Worm (Caenorhabditis elegans) whole organism, L2 larva: Measurements from ENCODE around the gene exc-15.

Experiments used
- C34F6.9 ChIP-seq: fragments of 150-350 bp; optimal IDR thresholded peaks from 2 replicates; lab custom pipeline; 2014; ENCODE audit warnings: missing biosample characterization, missing genetic modification characterization
- F13H6.1 ChIP-seq: sonication (generic microtip); optimal IDR thresholded peaks from 2 replicates; lab custom pipeline; 2016; ENCODE audit warnings: missing genetic modification characterization, missing compliant biosample characterization
- R02D3.7 ChIP-seq: fragments of 150-350 bp; optimal IDR thresholded peaks from 2 replicates; lab custom pipeline; 2014; ENCODE audit warnings: missing biosample characterization, missing genetic modification characterization
- Y55F3AM.14 ChIP-seq: fragments of 200-800 bp; sonication (Bioruptor generic); optimal IDR thresholded peaks from 2 replicates; lab custom pipeline; 2018; ENCODE audit warnings: mild to moderate bottlenecking, missing genetic modification characterization, missing compliant biosample characterization
- ZK546.5 ChIP-seq: sonication (generic microtip); optimal IDR thresholded peaks from 2 replicates; lab custom pipeline; 2017; ENCODE audit warnings: missing biosample characterization, missing genetic modification characterization
- blmp-1 ChIP-seq: sonication (generic microtip); optimal IDR thresholded peaks from 2 replicates; lab custom pipeline; 2017; ENCODE audit warnings: missing genetic modification characterization, mild to moderate bottlenecking, missing compliant biosample characterization, antibody characterized with exemption, moderate library complexity; ENCODE audit not compliant: insufficient read depth
- ceh-16 ChIP-seq: fragments of 150-350 bp; optimal IDR thresholded peaks from 2 replicates; lab custom pipeline; 2014; ENCODE audit warnings: missing biosample characterization, missing genetic modification characterization
- ceh-82 ChIP-seq: fragments of 150-350 bp; optimal IDR thresholded peaks from 2 replicates; lab custom pipeline; 2014; ENCODE audit warnings: missing biosample characterization, missing genetic modification characterization
- crh-2 ChIP-seq: sonication (generic microtip); optimal IDR thresholded peaks from 2 replicates; lab custom pipeline; 2017; ENCODE audit warnings: missing biosample characterization, missing genetic modification characterization
- dmd-4 ChIP-seq: sonication (generic microtip); optimal IDR thresholded peaks from 2 replicates; lab custom pipeline; 2017; ENCODE audit warnings: missing biosample characterization, missing genetic modification characterization
- elt-1 ChIP-seq: fragments of 150-350 bp; optimal IDR thresholded peaks from 2 replicates; lab custom pipeline; 2014; ENCODE audit warnings: missing biosample characterization, missing genetic modification characterization
- elt-3 ChIP-seq: sonication (generic microtip); optimal IDR thresholded peaks from 2 replicates; lab custom pipeline; 2017; ENCODE audit warnings: missing biosample characterization, missing genetic modification characterization
- fos-1 ChIP-seq: fragments of 150-350 bp; optimal IDR thresholded peaks from 2 replicates; lab custom pipeline; 2014; ENCODE audit warnings: missing biosample characterization, missing genetic modification characterization
- lin-11 ChIP-seq: fragments of 150-350 bp; sonication (generic microtip); optimal IDR thresholded peaks from 2 replicates; lab custom pipeline; 2014; ENCODE audit warnings: missing biosample characterization, missing genetic modification characterization, inconsistent platforms, mixed read lengths
- lin-13 ChIP-seq: fragments of 150-350 bp; optimal IDR thresholded peaks from 2 replicates; lab custom pipeline; 2014; ENCODE audit warnings: missing biosample characterization, missing genetic modification reagents, missing genetic modification characterization
- lin-39 ChIP-seq: fragments of 150-350 bp; optimal IDR thresholded peaks from 2 replicates; lab custom pipeline; 2014; ENCODE audit warnings: missing biosample characterization, missing genetic modification reagents, missing genetic modification characterization
- lsy-2 ChIP-seq, 2 experiments: fragments of 150-350 bp in 1 of 2; sonication (generic microtip) in 1 of 2; optimal IDR thresholded peaks; 2 replicates each; lab custom pipeline; 2014 to 2017; ENCODE audit warnings: missing biosample characterization in 2 of 2, missing genetic modification characterization in 2 of 2
- mab-5 ChIP-seq: fragments of 150-350 bp; optimal IDR thresholded peaks from 2 replicates; lab custom pipeline; 2014; ENCODE audit warnings: missing biosample characterization, missing genetic modification characterization
- mbf-1 ChIP-seq: sonication (generic microtip); optimal IDR thresholded peaks from 2 replicates; lab custom pipeline; 2017; ENCODE audit warnings: missing biosample characterization, missing genetic modification characterization
- mdl-1 ChIP-seq, 2 experiments: fragments of 150-350 bp in 1 of 2; sonication (generic microtip) in 1 of 2; optimal IDR thresholded peaks; 2 replicates each; lab custom pipeline; 2017; ENCODE audit warnings: missing biosample characterization in 2 of 2, missing genetic modification characterization in 2 of 2
- nhr-10 ChIP-seq: sonication (generic microtip); optimal IDR thresholded peaks from 2 replicates; lab custom pipeline; 2017; ENCODE audit warnings: missing biosample characterization, missing genetic modification characterization
- nhr-11 ChIP-seq: fragments of 150-350 bp; optimal IDR thresholded peaks from 2 replicates; lab custom pipeline; 2014; ENCODE audit warnings: missing biosample characterization, missing genetic modification characterization
- nhr-12 ChIP-seq: fragments of 150-350 bp; optimal IDR thresholded peaks from 2 replicates; lab custom pipeline; 2014; ENCODE audit warnings: missing biosample characterization, missing genetic modification characterization
- nhr-129 ChIP-seq: fragments of 150-350 bp; optimal IDR thresholded peaks from 2 replicates; lab custom pipeline; 2014; ENCODE audit warnings: missing biosample characterization, missing genetic modification characterization
- nhr-21 ChIP-seq: fragments of 150-350 bp; optimal IDR thresholded peaks from 2 replicates; lab custom pipeline; 2014; ENCODE audit warnings: missing biosample characterization, missing genetic modification characterization
- nhr-23 ChIP-seq: fragments of 150-350 bp; optimal IDR thresholded peaks from 2 replicates; lab custom pipeline; 2014; ENCODE audit warnings: missing biosample characterization, missing genetic modification reagents, missing genetic modification characterization
- nhr-237 ChIP-seq: fragments of 150-350 bp; optimal IDR thresholded peaks from 2 replicates; lab custom pipeline; 2014; ENCODE audit warnings: missing biosample characterization, missing genetic modification characterization
- nhr-25 ChIP-seq: fragments of 150-350 bp; sonication (generic microtip); optimal IDR thresholded peaks from 3 replicates; lab custom pipeline; 2014; ENCODE audit warnings: missing biosample characterization, missing genetic modification characterization
- nhr-6 ChIP-seq: fragments of 150-350 bp; optimal IDR thresholded peaks from 2 replicates; lab custom pipeline; 2014; ENCODE audit warnings: missing biosample characterization, missing genetic modification characterization
- nhr-77 ChIP-seq: fragments of 150-350 bp; optimal IDR thresholded peaks from 2 replicates; lab custom pipeline; 2014; ENCODE audit warnings: missing biosample characterization, missing genetic modification characterization
- sma-3 ChIP-seq: sonication (generic microtip); optimal IDR thresholded peaks from 2 replicates; lab custom pipeline; 2016; ENCODE audit warnings: missing genetic modification reagents, missing genetic modification characterization, missing compliant biosample characterization
- sma-9 ChIP-seq, 2 experiments: fragments of 150-350 bp in 1 of 2; sonication (generic microtip) in 1 of 2; optimal IDR thresholded peaks; 2 replicates each; lab custom pipeline; 2014 to 2016; ENCODE audit warnings: missing genetic modification characterization in 2 of 2, mild to moderate bottlenecking in 1 of 2, missing biosample characterization in 1 of 2, missing compliant biosample characterization in 1 of 2, missing genetic modification reagents in 1 of 2, moderate library complexity in 1 of 2
- snpc-4 ChIP-seq: fragments of 150-350 bp; optimal IDR thresholded peaks from 2 replicates; lab custom pipeline; 2014; ENCODE audit warnings: missing biosample characterization, missing genetic modification characterization
- unc-39 ChIP-seq: fragments of 150-350 bp; optimal IDR thresholded peaks from 2 replicates; lab custom pipeline; 2014; ENCODE audit warnings: missing biosample characterization, missing genetic modification characterization
- unc-55 ChIP-seq: fragments of 150-350 bp; sonication (generic microtip); optimal IDR thresholded peaks from 3 replicates; lab custom pipeline; 2014; ENCODE audit warnings: missing biosample characterization, missing genetic modification reagents, missing genetic modification characterization
- ztf-11 ChIP-seq: sonication (generic microtip); optimal IDR thresholded peaks from 2 replicates; lab custom pipeline; 2017; ENCODE audit warnings: missing biosample characterization, missing genetic modification characterization
- ztf-4 ChIP-seq: fragments of 150-350 bp; optimal IDR thresholded peaks from 2 replicates; lab custom pipeline; 2014; ENCODE audit warnings: missing biosample characterization, missing genetic modification characterization

Gene exc-15

DNA sequence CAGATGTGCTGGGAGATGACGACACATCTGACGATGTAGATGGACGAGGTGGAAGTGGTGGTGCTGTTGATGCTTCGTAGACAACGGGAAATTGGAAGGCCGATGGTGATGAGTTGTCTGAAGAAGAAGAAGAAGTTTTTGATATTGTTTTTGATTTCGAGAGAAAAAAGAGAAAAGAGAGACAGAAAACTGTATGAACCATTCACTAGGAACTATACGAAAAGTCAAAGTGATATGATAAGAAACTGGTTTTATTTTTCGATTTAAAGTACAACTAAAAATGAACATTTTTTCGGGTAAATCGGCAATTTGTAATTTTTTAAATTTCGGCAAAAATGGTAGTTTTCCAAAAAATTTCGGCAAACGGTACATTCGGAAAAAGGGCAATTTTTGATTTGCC lies 35.4 kb downstream of the exc-15 start:
- TF ChIP-seq sma-3 (GFP tag; lab: Kevin White, UChicago) (no peak), sma-9 (GFP tag; optimal IDR thresholded peaks at IDR 0.05; lab: Kevin White, UChicago) (no peak), sma-9 (tag; optimal IDR thresholded peaks at IDR 0.05; lab: Kevin White, UChicago) (no peak), blmp-1 (peak; percentile 57), crh-2 (tag; lab: Kevin White, UChicago) (no peak), nhr-23 (tag; lab: Kevin White, UChicago) (no peak), R02D3.7 (tag; lab: Kevin White, UChicago) (no peak)
- TF ChIP-seq, all 48 proteins: peak for 1

DNA sequence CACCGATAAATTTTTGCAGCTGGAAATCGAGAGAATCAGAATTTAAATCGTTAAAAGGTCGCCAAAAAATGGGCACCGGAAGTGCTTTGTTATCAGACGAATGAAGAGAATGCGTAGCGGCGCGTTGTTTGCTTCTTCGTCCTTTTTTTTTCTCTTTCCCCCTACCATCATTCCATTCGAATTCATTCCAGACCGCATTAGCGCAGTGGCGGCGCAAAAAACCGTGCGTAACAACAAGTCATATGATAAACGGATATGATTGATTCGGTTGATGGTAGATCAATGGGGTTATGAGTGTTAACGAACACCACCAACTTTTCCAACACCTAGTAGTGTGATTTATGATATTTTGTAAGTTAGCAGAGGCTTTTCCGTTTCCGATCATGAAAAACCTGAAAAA lies 40.1 kb downstream of the exc-15 start:
- TF ChIP-seq nhr-6 (no peak), nhr-25 (tag; lab: Kevin White, UChicago) (peak; percentile 39), mdl-1 (tag; optimal IDR thresholded peaks at IDR 0.05; lab: Kevin White, UChicago) (no peak), nhr-21 (tag; lab: Kevin White, UChicago) (peak; percentile 46), ztf-11 (no peak), F13H6.1 (no peak), unc-55 (no peak), snpc-4 (tag; lab: Kevin White, UChicago) (no peak)

DNA sequence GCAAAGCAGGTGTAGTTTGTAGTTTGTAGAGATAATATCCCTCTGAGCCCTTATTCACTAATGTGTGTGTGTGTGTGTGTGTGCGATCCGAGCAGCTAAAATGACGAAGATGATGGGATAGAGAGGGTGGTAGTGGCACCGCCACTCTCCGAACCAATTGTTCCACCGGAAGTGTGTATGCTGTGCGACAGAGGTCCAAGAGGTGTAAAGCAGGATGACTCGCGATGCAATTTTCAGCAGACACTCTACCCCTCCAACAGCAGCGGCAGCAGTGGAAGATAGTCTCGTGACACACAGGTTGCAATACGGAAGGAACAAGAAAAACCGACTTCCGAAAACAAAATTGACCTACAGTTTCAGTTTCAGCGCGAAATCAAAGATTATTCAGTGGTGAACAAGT lies 40.6 kb downstream of the exc-15 start:
- no peak for TF ChIP-seq nhr-6
- no peak for TF ChIP-seq lin-11 (tag; lab: Kevin White, UChicago)
- no peak for TF ChIP-seq nhr-21 (tag; lab: Kevin White, UChicago)
- no peak for TF ChIP-seq snpc-4 (tag; lab: Kevin White, UChicago)
- no peak for TF ChIP-seq sma-3 (GFP tag; lab: Kevin White, UChicago)
- no peak for TF ChIP-seq ztf-4 (tag; lab: Kevin White, UChicago)
- no peak for TF ChIP-seq lin-13
- no peak for TF ChIP-seq ceh-82 (tag; lab: Kevin White, UChicago)
- peak; percentile 1 for TF ChIP-seq F13H6.1
- TF ChIP-seq nhr-23 (tag; lab: Kevin White, UChicago) = no peak
- TF ChIP-seq nhr-11 = no peak
- no peak for TF ChIP-seq nhr-10 (tag; lab: Kevin White, UChicago)
- TF ChIP-seq fos-1 (tag; lab: Kevin White, UChicago) = no peak
- TF ChIP-seq nhr-77 (tag; lab: Kevin White, UChicago) = no peak
- no peak for TF ChIP-seq R02D3.7 (tag; lab: Kevin White, UChicago)
- no peak for TF ChIP-seq unc-39 (tag; lab: Kevin White, UChicago)
- no peak for TF ChIP-seq elt-1 (tag; lab: Kevin White, UChicago)
- no peak for TF ChIP-seq C34F6.9 (tag; lab: Kevin White, UChicago)
- TF ChIP-seq dmd-4 (tag; lab: Kevin White, UChicago) = no peak
- no peak for TF ChIP-seq nhr-12 (tag; lab: Kevin White, UChicago)
- no peak for TF ChIP-seq mbf-1 (tag; lab: Kevin White, UChicago)
- TF ChIP-seq elt-3 (tag; lab: Kevin White, UChicago) = no peak
- peak; percentile 15 for TF ChIP-seq sma-9 (GFP tag; optimal IDR thresholded peaks at IDR 0.05; lab: Kevin White, UChicago)
- TF ChIP-seq sma-9 (tag; optimal IDR thresholded peaks at IDR 0.05; lab: Kevin White, UChicago) = no peak
- TF ChIP-seq nhr-25 (tag; lab: Kevin White, UChicago) = no peak
- no peak for TF ChIP-seq ceh-16 (tag; lab: Kevin White, UChicago)
- peak in 1 of 2 experiments; percentile 17 for TF ChIP-seq lsy-2 (tag; optimal IDR thresholded peaks at IDR 0.05; lab: Kevin White, UChicago)

ce11 chrV:4524327-4524726 lies 41.1 kb downstream of the exc-15 start:
- peak; percentile 40 for TF ChIP-seq sma-9 (GFP tag; optimal IDR thresholded peaks at IDR 0.05; lab: Kevin White, UChicago)
- TF ChIP-seq sma-9 (tag; optimal IDR thresholded peaks at IDR 0.05; lab: Kevin White, UChicago) = no peak
- no peak for TF ChIP-seq nhr-23 (tag; lab: Kevin White, UChicago)
- TF ChIP-seq dmd-4 (tag; lab: Kevin White, UChicago) = no peak
- no peak for TF ChIP-seq nhr-237 (tag; lab: Kevin White, UChicago)
- no peak for TF ChIP-seq lsy-2 (tag; optimal IDR thresholded peaks at IDR 0.05; lab: Kevin White, UChicago)
- TF ChIP-seq unc-55 = no peak
- TF ChIP-seq nhr-21 (tag; lab: Kevin White, UChicago) = peak; percentile 48
- peak; percentile 49 for TF ChIP-seq nhr-129

ce11 chrV:4525106-4525505 lies 41.8 kb downstream of the exc-15 start:
- no peak for TF ChIP-seq mab-5 (tag; lab: Kevin White, UChicago)
- no peak for TF ChIP-seq elt-3 (tag; lab: Kevin White, UChicago)
- no peak for TF ChIP-seq nhr-25 (tag; lab: Kevin White, UChicago)
- no peak for TF ChIP-seq ceh-16 (tag; lab: Kevin White, UChicago)
- no peak for TF ChIP-seq unc-55
- TF ChIP-seq F13H6.1 = no peak
- no peak for TF ChIP-seq nhr-6
- TF ChIP-seq ZK546.5 (tag; lab: Kevin White, UChicago) = no peak
- no peak for TF ChIP-seq blmp-1
- TF ChIP-seq fos-1 (tag; lab: Kevin White, UChicago) = no peak
- TF ChIP-seq Y55F3AM.14 (GFP tag; lab: Kevin White, UChicago) = no peak
- TF ChIP-seq lin-39 (tag; lab: Kevin White, UChicago) = no peak
